Worm (Caenorhabditis elegans): Measurements from ENCODE around the gene gad-3.

- TF ChIP-seq lsl-1 (GFP tag; optimal IDR thresholded peaks at IDR 0.05) (no peak), B0035.1 (tag; optimal IDR thresholded peaks at IDR 0.05) (no peak), efl-1 (GFP tag; optimal IDR thresholded peaks at IDR 0.05) (no peak), T07F8.4 (tag; optimal IDR thresholded peaks at IDR 0.05) (no peak), dpl-1 (GFP tag; optimal IDR thresholded peaks at IDR 0.05) (no peak), nhr-90 (tag; optimal IDR thresholded peaks at IDR 0.05) (no peak), ama-1 (optimal IDR thresholded peaks at IDR 0.05) (no peak), ama-1 (GFP tag; optimal IDR thresholded peaks at IDR 0.05) (no peak), attf-3 (GFP tag; conservative IDR thresholded peaks at IDR 0.05) (no peak)
Measured at ce11 chrV:9125345-9125744, 47.5 kb downstream of the gad-3 start, which contains the start of gene F21C10.5.

All from whole organism, young adult.